Fruit fly (Drosophila melanogaster) whole organism, adult: Measurements from ENCODE around the gene Sema1a.

ENCODE experiments used
- CG12768 ChIP-seq: fragments of 200-800 bp; sonication (Bioruptor generic); optimal IDR thresholded peaks from 2 replicates; lab custom pipeline; 2017; ENCODE audit warnings: missing biosample characterization, missing genetic modification characterization, mild to moderate bottlenecking, moderate library complexity, missing genetic modification reagents
- CG14711 ChIP-seq: fragments of 200-800 bp; sonication (Bioruptor generic); optimal IDR thresholded peaks from 2 replicates; lab custom pipeline; 2018; ENCODE audit warnings: missing biosample characterization, mild to moderate bottlenecking, missing genetic modification characterization, moderate library complexity
- CG1620 ChIP-seq: fragments of 200-800 bp; sonication (Bioruptor generic); optimal IDR thresholded peaks from 2 replicates; lab custom pipeline; 2016; ENCODE audit warnings: missing biosample characterization, missing genetic modification characterization
- CG33017 ChIP-seq: fragments of 200-800 bp; sonication (Bioruptor generic); optimal IDR thresholded peaks from 2 replicates; lab custom pipeline; 2018; ENCODE audit warnings: missing biosample characterization, mild to moderate bottlenecking, missing genetic modification characterization, moderate library complexity
- CG5204 ChIP-seq: fragments of 200-800 bp; sonication (Bioruptor generic); optimal IDR thresholded peaks from 2 replicates; lab custom pipeline; 2016; ENCODE audit warnings: missing biosample characterization, missing genetic modification characterization
- CG7101 ChIP-seq: fragments of 200-800 bp; sonication (Bioruptor generic); optimal IDR thresholded peaks from 2 replicates; lab custom pipeline; 2018; ENCODE audit warnings: missing biosample characterization, mild to moderate bottlenecking, missing genetic modification characterization, moderate library complexity
- Clk ChIP-seq: fragments of 200-800 bp; sonication (Bioruptor generic); optimal IDR thresholded peaks from 2 replicates; lab custom pipeline; 2017; ENCODE audit warnings: missing biosample characterization, missing genetic modification characterization
- Hr96 ChIP-seq: fragments of 200-800 bp; sonication (Bioruptor generic); optimal IDR thresholded peaks from 2 replicates; lab custom pipeline; 2016; ENCODE audit warnings: missing biosample characterization, missing genetic modification characterization
- bab1 ChIP-seq: fragments of 200-800 bp; sonication (Bioruptor generic); optimal IDR thresholded peaks from 3 replicates; lab custom pipeline; 2019; ENCODE audit warnings: missing biosample characterization, mild to moderate bottlenecking, missing genetic modification characterization, moderate library complexity
- cnc ChIP-seq, 2 experiments: fragments of >200 bp; optimal IDR thresholded peaks; 2 replicates each; lab custom pipeline; 2017
- kay ChIP-seq: fragments of 200-800 bp; sonication (Bioruptor generic); peaks from one replicate; lab custom pipeline; 2016; ENCODE audit warnings: missing biosample characterization, missing genetic modification characterization, borderline replicate concordance
- ovo ChIP-seq: fragments of 200-800 bp; sonication (Bioruptor generic); optimal IDR thresholded peaks from 2 replicates; lab custom pipeline; 2016; ENCODE audit warnings: missing biosample characterization, missing genetic modification characterization
- pad ChIP-seq: fragments of 200-800 bp; sonication (Bioruptor generic); optimal IDR thresholded peaks from 3 replicates; lab custom pipeline; 2017; ENCODE audit warnings: missing biosample characterization, missing genetic modification characterization, mild to moderate bottlenecking, moderate library complexity, missing genetic modification reagents
- toe ChIP-seq: fragments of 200-800 bp; sonication (Bioruptor generic); optimal IDR thresholded peaks from 2 replicates; lab custom pipeline; 2016; ENCODE audit warnings: missing biosample characterization, missing genetic modification characterization

DNA sequence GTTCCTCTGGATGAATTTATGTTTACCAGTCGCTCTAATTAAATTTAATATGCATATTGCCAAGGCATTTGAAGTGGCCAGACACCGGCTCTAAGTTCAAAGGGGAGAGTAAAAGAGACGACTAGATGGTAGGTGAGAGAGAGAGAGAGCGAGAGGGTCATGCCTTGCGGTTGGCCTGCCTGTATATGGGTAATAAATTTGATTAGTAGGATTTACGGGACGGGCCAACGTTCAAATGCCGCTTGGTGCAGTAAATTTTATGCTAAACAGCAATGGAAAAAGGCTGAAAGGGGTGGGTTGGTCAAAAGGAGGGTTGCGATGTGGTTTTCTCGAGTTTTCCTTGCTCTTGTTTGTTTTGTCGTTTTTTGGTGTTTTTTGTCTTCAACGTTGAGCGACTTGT is 46.0 kb downstream of the Sema1a start:
- no peak for TF ChIP-seq toe (GFP tag; lab: Kevin White, UChicago)
- no peak for TF ChIP-seq CG12768
- TF ChIP-seq cnc (optimal IDR thresholded peaks at IDR 0.05; lab: Kevin White, UChicago) = no peak
- no peak for TF ChIP-seq CG1620
- no peak for TF ChIP-seq CG7101 (tag; lab: Kevin White, UChicago)
- no peak for TF ChIP-seq CG14711 (tag; lab: Kevin White, UChicago)
- TF ChIP-seq kay (GFP tag; lab: Kevin White, UChicago) = no peak
- TF ChIP-seq Clk (GFP tag; lab: Kevin White, UChicago) = no peak
- TF ChIP-seq Hr96 (GFP tag; lab: Kevin White, UChicago) = no peak
- no peak for TF ChIP-seq CG33017 (tag; lab: Kevin White, UChicago)
- no peak for TF ChIP-seq bab1 (GFP tag; lab: Kevin White, UChicago)
- TF ChIP-seq CG5204 (GFP tag; lab: Kevin White, UChicago) = no peak
- no peak for TF ChIP-seq ovo
- TF ChIP-seq pad (GFP tag; lab: Kevin White, UChicago) = no peak
